Worm (Caenorhabditis elegans) whole organism, L2 larva: ENCODE measurements around the gene syx-2.

Experiments
- C34F6.9 ChIP-seq: fragments of 150-350 bp; optimal IDR thresholded peaks from 2 replicates; lab custom pipeline; 2014; ENCODE audit warnings: missing biosample characterization, missing genetic modification characterization
- F13H6.1 ChIP-seq: sonication (generic microtip); optimal IDR thresholded peaks from 2 replicates; lab custom pipeline; 2016; ENCODE audit warnings: missing genetic modification characterization, missing compliant biosample characterization
- R02D3.7 ChIP-seq: fragments of 150-350 bp; optimal IDR thresholded peaks from 2 replicates; lab custom pipeline; 2014; ENCODE audit warnings: missing biosample characterization, missing genetic modification characterization
- Y55F3AM.14 ChIP-seq: fragments of 200-800 bp; sonication (Bioruptor generic); optimal IDR thresholded peaks from 2 replicates; lab custom pipeline; 2018; ENCODE audit warnings: mild to moderate bottlenecking, missing genetic modification characterization, missing compliant biosample characterization
- ZK546.5 ChIP-seq: sonication (generic microtip); optimal IDR thresholded peaks from 2 replicates; lab custom pipeline; 2017; ENCODE audit warnings: missing biosample characterization, missing genetic modification characterization
- alr-1 ChIP-seq: fragments of 150-350 bp; optimal IDR thresholded peaks from 2 replicates; lab custom pipeline; 2014; ENCODE audit warnings: missing biosample characterization, missing genetic modification characterization
- aly-2 ChIP-seq: fragments of 150-350 bp; optimal IDR thresholded peaks from 2 replicates; lab custom pipeline; 2014; ENCODE audit warnings: missing biosample characterization, missing genetic modification characterization
- ama-1 ChIP-seq: fragments of 150-350 bp; optimal IDR thresholded peaks from 2 replicates; lab custom pipeline; 2018; ENCODE audit warnings: inconsistent platforms
- ceh-16 ChIP-seq: fragments of 150-350 bp; optimal IDR thresholded peaks from 2 replicates; lab custom pipeline; 2014; ENCODE audit warnings: missing biosample characterization, missing genetic modification characterization
- ceh-82 ChIP-seq: fragments of 150-350 bp; optimal IDR thresholded peaks from 2 replicates; lab custom pipeline; 2014; ENCODE audit warnings: missing biosample characterization, missing genetic modification characterization
- crh-2 ChIP-seq: sonication (generic microtip); optimal IDR thresholded peaks from 2 replicates; lab custom pipeline; 2017; ENCODE audit warnings: missing biosample characterization, missing genetic modification characterization
- dmd-4 ChIP-seq: sonication (generic microtip); optimal IDR thresholded peaks from 2 replicates; lab custom pipeline; 2017; ENCODE audit warnings: missing biosample characterization, missing genetic modification characterization
- egl-27 ChIP-seq: sonication (generic microtip); optimal IDR thresholded peaks from 3 replicates; lab custom pipeline; 2017; ENCODE audit warnings: missing biosample characterization, missing genetic modification reagents, missing genetic modification characterization
- elt-1 ChIP-seq: fragments of 150-350 bp; optimal IDR thresholded peaks from 2 replicates; lab custom pipeline; 2014; ENCODE audit warnings: missing biosample characterization, missing genetic modification characterization
- fos-1 ChIP-seq: fragments of 150-350 bp; optimal IDR thresholded peaks from 2 replicates; lab custom pipeline; 2014; ENCODE audit warnings: missing biosample characterization, missing genetic modification characterization
- gmeb-1 ChIP-seq: fragments of 150-350 bp; optimal IDR thresholded peaks from 2 replicates; lab custom pipeline; 2014; ENCODE audit warnings: missing biosample characterization, missing genetic modification characterization
- lin-11 ChIP-seq: fragments of 150-350 bp; sonication (generic microtip); optimal IDR thresholded peaks from 2 replicates; lab custom pipeline; 2014; ENCODE audit warnings: missing biosample characterization, missing genetic modification characterization, inconsistent platforms, mixed read lengths
- lin-13 ChIP-seq: fragments of 150-350 bp; optimal IDR thresholded peaks from 2 replicates; lab custom pipeline; 2014; ENCODE audit warnings: missing biosample characterization, missing genetic modification reagents, missing genetic modification characterization
- lin-39 ChIP-seq: fragments of 150-350 bp; optimal IDR thresholded peaks from 2 replicates; lab custom pipeline; 2014; ENCODE audit warnings: missing biosample characterization, missing genetic modification reagents, missing genetic modification characterization
- lsy-2 ChIP-seq, 2 experiments: fragments of 150-350 bp in 1 of 2; sonication (generic microtip) in 1 of 2; optimal IDR thresholded peaks; 2 replicates each; lab custom pipeline; 2014 to 2017; ENCODE audit warnings: missing biosample characterization in 2 of 2, missing genetic modification characterization in 2 of 2
- mab-5 ChIP-seq: fragments of 150-350 bp; optimal IDR thresholded peaks from 2 replicates; lab custom pipeline; 2014; ENCODE audit warnings: missing biosample characterization, missing genetic modification characterization
- mbf-1 ChIP-seq: sonication (generic microtip); optimal IDR thresholded peaks from 2 replicates; lab custom pipeline; 2017; ENCODE audit warnings: missing biosample characterization, missing genetic modification characterization
- mdl-1 ChIP-seq, 2 experiments: fragments of 150-350 bp in 1 of 2; sonication (generic microtip) in 1 of 2; optimal IDR thresholded peaks; 2 replicates each; lab custom pipeline; 2017; ENCODE audit warnings: missing biosample characterization in 2 of 2, missing genetic modification characterization in 2 of 2
- nhr-10 ChIP-seq: sonication (generic microtip); optimal IDR thresholded peaks from 2 replicates; lab custom pipeline; 2017; ENCODE audit warnings: missing biosample characterization, missing genetic modification characterization
- nhr-11 ChIP-seq: fragments of 150-350 bp; optimal IDR thresholded peaks from 2 replicates; lab custom pipeline; 2014; ENCODE audit warnings: missing biosample characterization, missing genetic modification characterization
- nhr-12 ChIP-seq: fragments of 150-350 bp; optimal IDR thresholded peaks from 2 replicates; lab custom pipeline; 2014; ENCODE audit warnings: missing biosample characterization, missing genetic modification characterization
- nhr-129 ChIP-seq: fragments of 150-350 bp; optimal IDR thresholded peaks from 2 replicates; lab custom pipeline; 2014; ENCODE audit warnings: missing biosample characterization, missing genetic modification characterization
- nhr-21 ChIP-seq: fragments of 150-350 bp; optimal IDR thresholded peaks from 2 replicates; lab custom pipeline; 2014; ENCODE audit warnings: missing biosample characterization, missing genetic modification characterization
- nhr-23 ChIP-seq: fragments of 150-350 bp; optimal IDR thresholded peaks from 2 replicates; lab custom pipeline; 2014; ENCODE audit warnings: missing biosample characterization, missing genetic modification reagents, missing genetic modification characterization
- nhr-237 ChIP-seq: fragments of 150-350 bp; optimal IDR thresholded peaks from 2 replicates; lab custom pipeline; 2014; ENCODE audit warnings: missing biosample characterization, missing genetic modification characterization
- nhr-25 ChIP-seq: fragments of 150-350 bp; sonication (generic microtip); optimal IDR thresholded peaks from 3 replicates; lab custom pipeline; 2014; ENCODE audit warnings: missing biosample characterization, missing genetic modification characterization
- nhr-6 ChIP-seq: fragments of 150-350 bp; optimal IDR thresholded peaks from 2 replicates; lab custom pipeline; 2014; ENCODE audit warnings: missing biosample characterization, missing genetic modification characterization
- nhr-77 ChIP-seq: fragments of 150-350 bp; optimal IDR thresholded peaks from 2 replicates; lab custom pipeline; 2014; ENCODE audit warnings: missing biosample characterization, missing genetic modification characterization
- skn-1 ChIP-seq: sonication (generic microtip); optimal IDR thresholded peaks from 2 replicates; lab custom pipeline; 2017; ENCODE audit warnings: missing biosample characterization, missing genetic modification characterization
- sma-3 ChIP-seq: sonication (generic microtip); optimal IDR thresholded peaks from 2 replicates; lab custom pipeline; 2016; ENCODE audit warnings: missing genetic modification reagents, missing genetic modification characterization, missing compliant biosample characterization
- sma-9 ChIP-seq, 2 experiments: fragments of 150-350 bp in 1 of 2; sonication (generic microtip) in 1 of 2; optimal IDR thresholded peaks; 2 replicates each; lab custom pipeline; 2014 to 2016; ENCODE audit warnings: missing genetic modification characterization in 2 of 2, mild to moderate bottlenecking in 1 of 2, missing biosample characterization in 1 of 2, missing compliant biosample characterization in 1 of 2, missing genetic modification reagents in 1 of 2, moderate library complexity in 1 of 2
- snpc-4 ChIP-seq: fragments of 150-350 bp; optimal IDR thresholded peaks from 2 replicates; lab custom pipeline; 2014; ENCODE audit warnings: missing biosample characterization, missing genetic modification characterization
- unc-39 ChIP-seq: fragments of 150-350 bp; optimal IDR thresholded peaks from 2 replicates; lab custom pipeline; 2014; ENCODE audit warnings: missing biosample characterization, missing genetic modification characterization
- unc-55 ChIP-seq: fragments of 150-350 bp; sonication (generic microtip); optimal IDR thresholded peaks from 3 replicates; lab custom pipeline; 2014; ENCODE audit warnings: missing biosample characterization, missing genetic modification reagents, missing genetic modification characterization
- unc-62 ChIP-seq: fragments of 150-350 bp; optimal IDR thresholded peaks from 2 replicates; lab custom pipeline; 2014; ENCODE audit warnings: missing biosample characterization, missing genetic modification reagents, missing genetic modification characterization
- ztf-1 ChIP-seq: fragments of 200-800 bp; sonication (Bioruptor generic); conservative IDR thresholded peaks from 2 replicates; pipeline ENCODE4 v1.3.6; 2022; ENCODE audit warnings: missing genetic modification characterization, missing compliant biosample characterization
- ztf-11 ChIP-seq: sonication (generic microtip); optimal IDR thresholded peaks from 2 replicates; lab custom pipeline; 2017; ENCODE audit warnings: missing biosample characterization, missing genetic modification characterization
- ztf-4 ChIP-seq: fragments of 150-350 bp; optimal IDR thresholded peaks from 2 replicates; lab custom pipeline; 2014; ENCODE audit warnings: missing biosample characterization, missing genetic modification characterization

Gene syx-2

ce11 chrX:13958451-13958850, 1.5 kb upstream of the syx-2 start:
- TF ChIP-seq nhr-23 (tag; lab: Kevin White, UChicago) (no peak), nhr-77 (tag; lab: Kevin White, UChicago) (no peak), aly-2 (tag; lab: Kevin White, UChicago) (no peak), unc-39 (tag; lab: Kevin White, UChicago) (no peak), sma-9 (GFP tag; optimal IDR thresholded peaks at IDR 0.05; lab: Kevin White, UChicago) (no peak), sma-9 (tag; optimal IDR thresholded peaks at IDR 0.05; lab: Kevin White, UChicago) (no peak), nhr-129 (peak; percentile 9), F13H6.1 (tag; lab: Kevin White, UChicago) (peak; percentile 56), ZK546.5 (tag; lab: Kevin White, UChicago) (no peak)

ce11 chrX:13959383-13959782, 566 bp upstream of the syx-2 start:
- no peak for TF ChIP-seq ama-1 (lab: Kevin White, UChicago)
- TF ChIP-seq fos-1, result peak; percentile 70

ce11 chrX:13963203-13963602, 3.3 kb downstream of the syx-2 start, which contains the start of gene F48F7.3:
TSS of gene F48F7.3 (plus strand) at chrX:13963503.
- TF ChIP-seq nhr-25 (tag; lab: Kevin White, UChicago) (no peak), aly-2 (tag; lab: Kevin White, UChicago) (no peak), lin-39 (tag; lab: Kevin White, UChicago) (no peak), nhr-12 (no peak), crh-2 (no peak), unc-39 (tag; lab: Kevin White, UChicago) (no peak), nhr-11 (no peak), nhr-6 (no peak)

- TF ChIP-seq unc-62 (no peak), egl-27 (tag; lab: Kevin White, UChicago) (no peak), nhr-25 (tag; lab: Kevin White, UChicago) (no peak), nhr-77 (tag; lab: Kevin White, UChicago) (no peak), lsy-2 (tag; optimal IDR thresholded peaks at IDR 0.05; lab: Kevin White, UChicago) (no peak), skn-1 (tag; lab: Kevin White, UChicago) (no peak), mdl-1 (tag; optimal IDR thresholded peaks at IDR 0.05; lab: Kevin White, UChicago) (no peak), lin-11 (tag; lab: Kevin White, UChicago) (no peak), sma-9 (GFP tag; optimal IDR thresholded peaks at IDR 0.05; lab: Kevin White, UChicago) (no peak), sma-9 (tag; optimal IDR thresholded peaks at IDR 0.05; lab: Kevin White, UChicago) (no peak), ztf-4 (tag; lab: Kevin White, UChicago) (no peak), nhr-6 (no peak), ztf-11 (tag; lab: Kevin White, UChicago) (no peak), aly-2 (tag; lab: Kevin White, UChicago) (no peak), nhr-237 (tag; lab: Kevin White, UChicago) (no peak), mab-5 (tag; lab: Kevin White, UChicago) (no peak), C34F6.9 (tag; lab: Kevin White, UChicago) (no peak), unc-39 (tag; lab: Kevin White, UChicago) (no peak), gmeb-1 (no peak)
- TF ChIP-seq, all 48 proteins: peak for 0
Observed at ce11 chrX:13968292-13968691, 8.3 kb downstream of the syx-2 start, which contains the start of gene pqn-39. TSS of gene pqn-39 (minus strand) at chrX:13968676.

ce11 chrX:13969257-13969968, 9.5 kb downstream of the syx-2 start:
- peak; percentile 54 for TF ChIP-seq nhr-21 (tag; lab: Kevin White, UChicago)
- peak; percentile 93 for TF ChIP-seq F13H6.1 (tag; lab: Kevin White, UChicago)
- no peak for TF ChIP-seq nhr-10 (tag; lab: Kevin White, UChicago)
- no peak for TF ChIP-seq dmd-4
- no peak for TF ChIP-seq nhr-12
- TF ChIP-seq nhr-237 (tag; lab: Kevin White, UChicago), result no peak
- peak; percentile 73 for TF ChIP-seq lin-13 (GFP tag; lab: Kevin White, UChicago)
- TF ChIP-seq snpc-4, result peak; percentile 44
- peak; percentile 29 for TF ChIP-seq sma-3
- TF ChIP-seq ZK546.5 (tag; lab: Kevin White, UChicago), result no peak
- TF ChIP-seq ceh-82 (tag; lab: Kevin White, UChicago), result no peak
- no peak for TF ChIP-seq R02D3.7
- peak; percentile 27 to 82 for TF ChIP-seq lsy-2 (tag; optimal IDR thresholded peaks at IDR 0.05; lab: Kevin White, UChicago)
- no peak for TF ChIP-seq ama-1 (lab: Kevin White, UChicago)
- TF ChIP-seq unc-62, result no peak
- peak; percentile 59 for TF ChIP-seq gmeb-1
- no peak for TF ChIP-seq mab-5 (tag; lab: Kevin White, UChicago)
- no peak for TF ChIP-seq ztf-1
- TF ChIP-seq egl-27 (tag; lab: Kevin White, UChicago), result peak; percentile 78
- no peak for TF ChIP-seq ceh-16
- no peak for TF ChIP-seq mbf-1
- peak; percentile 79 for TF ChIP-seq unc-55 (GFP tag; lab: Kevin White, UChicago)
- no peak for TF ChIP-seq lin-39 (tag; lab: Kevin White, UChicago)
- TF ChIP-seq alr-1 (tag; lab: Kevin White, UChicago), result no peak
- TF ChIP-seq Y55F3AM.14 (GFP tag; lab: Kevin White, UChicago), result peak; percentile 75
- peak; percentile 84 for TF ChIP-seq nhr-6
- TF ChIP-seq elt-1 (tag; lab: Kevin White, UChicago), result no peak
- TF ChIP-seq unc-39 (tag; lab: Kevin White, UChicago), result peak; percentile 18
